Fruit fly (Drosophila melanogaster): Measurements from ENCODE around the gene CG34302.

CG34302 gene

DNA sequence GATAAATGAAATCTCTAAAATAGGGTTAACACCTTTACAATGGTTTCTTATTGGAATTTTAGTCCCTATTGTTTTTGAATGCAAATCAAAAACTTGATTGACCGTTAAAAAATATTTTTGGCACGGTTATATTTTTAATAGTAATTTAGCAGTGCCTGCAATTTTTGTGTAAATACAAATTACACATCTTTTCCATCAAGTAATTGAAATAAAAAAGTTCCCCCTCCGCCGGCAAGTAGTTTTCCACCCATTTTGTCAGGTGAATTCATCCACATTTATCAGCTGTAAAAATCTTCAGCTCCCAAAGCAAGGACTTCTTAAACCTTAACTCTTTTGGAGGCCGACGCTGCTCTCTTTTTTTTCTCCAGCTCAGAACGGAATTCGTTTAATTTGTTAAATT is at the start of gene CG34302:
TSS of gene CG34302 (minus strand) at position 101 of the 400 bp plus-strand sequence.
- TF ChIP-seq vri (GFP tag; optimal IDR thresholded peaks at IDR 0.05) (no peak), dac (GFP tag; optimal IDR thresholded peaks at IDR 0.05) (no peak), esn (GFP tag; optimal IDR thresholded peaks at IDR 0.05) (no peak), CG10669 (GFP tag; optimal IDR thresholded peaks at IDR 0.05) (no peak), fkh (GFP tag; optimal IDR thresholded peaks at IDR 0.05) (no peak), CG8632 (GFP tag; optimal IDR thresholded peaks at IDR 0.05) (no peak), CG8119 (GFP tag; IDR thresholded peaks at IDR 0.05) (no peak), topi (GFP tag; optimal IDR thresholded peaks at IDR 0.05) (no peak), CG6808 (GFP tag; optimal IDR thresholded peaks at IDR 0.05) (no peak), Sox14 (GFP tag; optimal IDR thresholded peaks at IDR 0.05) (no peak), CG3919 (GFP tag; optimal IDR thresholded peaks at IDR 0.05) (no peak), CG9139 (GFP tag; optimal IDR thresholded peaks at IDR 0.05) (no peak), Hr38 (GFP tag; optimal IDR thresholded peaks at IDR 0.05) (no peak)

DNA sequence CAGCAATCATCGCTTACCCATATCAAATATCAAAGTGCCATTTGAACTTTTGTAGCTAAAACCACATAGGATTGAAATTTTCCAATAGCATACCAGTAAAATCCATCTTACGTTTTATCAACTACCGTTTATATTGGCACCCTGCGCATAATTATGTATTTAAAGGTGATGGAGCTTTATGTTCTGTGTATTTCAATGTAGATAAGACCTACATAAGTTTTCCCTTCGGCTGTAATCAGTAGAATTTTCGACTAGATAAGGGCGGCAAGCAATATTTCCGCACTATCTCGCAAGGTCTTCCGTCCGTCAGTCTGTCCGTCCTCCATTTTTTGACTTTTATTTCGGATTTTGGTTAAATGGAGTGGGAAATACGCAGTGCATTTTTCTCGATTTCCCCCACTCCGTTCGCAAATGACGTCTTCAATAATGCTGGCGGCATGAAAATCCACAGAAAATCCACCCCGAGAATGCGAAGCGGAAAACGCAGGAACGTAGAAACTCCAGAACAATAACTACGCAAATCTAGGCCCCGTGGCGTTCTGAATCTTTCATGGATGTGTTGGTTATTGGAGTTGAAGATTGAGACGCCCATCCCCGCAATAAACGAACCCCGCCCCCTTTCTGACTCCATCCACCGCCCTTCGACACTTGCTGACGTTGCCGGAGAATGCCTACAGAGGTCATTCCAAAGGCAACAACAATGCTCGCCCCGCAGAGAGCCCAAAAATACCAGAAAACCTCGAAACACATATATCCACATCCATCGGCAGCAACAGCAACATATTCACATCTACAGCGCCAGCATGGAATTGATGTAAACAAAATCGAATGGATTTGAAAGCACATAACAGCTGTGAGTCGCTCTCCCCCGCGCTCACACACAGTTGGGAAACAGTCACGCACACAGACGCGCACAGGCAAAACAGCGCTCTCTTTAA is 49.5 kb upstream of the CG34302 start:
- no peak for TF ChIP-seq CG7368 (GFP tag; optimal IDR thresholded peaks at IDR 0.05)
- TF ChIP-seq cyc (GFP tag; optimal IDR thresholded peaks at IDR 0.05) = no peak
- no peak for TF ChIP-seq Met (GFP tag; optimal IDR thresholded peaks at IDR 0.05)
- no peak for TF ChIP-seq esn (GFP tag; optimal IDR thresholded peaks at IDR 0.05)

DNA sequence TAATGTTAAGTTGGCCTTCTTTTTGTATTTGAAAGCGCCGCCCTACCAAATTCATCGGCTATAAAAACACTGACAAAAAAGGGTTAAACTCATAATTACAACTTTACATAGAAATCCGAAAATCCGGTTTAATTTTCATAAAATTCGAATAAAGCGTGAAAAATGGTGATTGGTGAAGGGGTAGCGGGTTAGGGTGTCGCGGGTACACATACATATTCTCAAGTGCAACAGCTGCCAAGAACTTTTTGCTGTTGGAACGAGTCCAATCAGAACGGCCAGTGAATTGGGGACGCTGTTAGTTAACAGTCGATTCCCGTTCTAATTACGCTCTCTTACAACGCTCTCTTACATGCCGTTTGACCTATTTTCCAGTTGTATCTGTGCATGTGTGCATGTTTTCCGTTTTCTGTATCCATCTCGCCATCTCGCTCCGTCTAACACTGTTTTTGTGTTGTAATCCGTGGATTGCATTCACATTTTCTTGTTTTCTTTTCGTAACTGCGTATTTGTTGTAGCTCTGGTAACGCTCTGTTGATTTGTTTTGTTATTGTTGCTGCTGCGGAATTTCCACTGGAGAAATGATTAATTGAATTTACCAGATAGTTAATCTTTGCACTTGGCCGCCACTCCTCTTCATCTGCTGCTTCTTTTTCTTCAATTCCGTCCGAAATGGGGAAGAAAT is 48.7 kb upstream of the CG34302 start:
- no peak for TF ChIP-seq lz (GFP tag; optimal IDR thresholded peaks at IDR 0.05)
- no peak for TF ChIP-seq Sox15 (GFP tag; optimal IDR thresholded peaks at IDR 0.05)
- TF ChIP-seq esn (GFP tag; optimal IDR thresholded peaks at IDR 0.05) = no peak
- no peak for TF ChIP-seq CG6276 (GFP tag; optimal IDR thresholded peaks at IDR 0.05)
- TF ChIP-seq CG15336 (GFP tag; IDR thresholded peaks at IDR 0.05) = peak; percentile 22; the same call in 1 of the 2 replicates
- no peak for TF ChIP-seq fd59A (GFP tag; optimal IDR thresholded peaks at IDR 0.05)
- peak; percentile 73 for TF ChIP-seq Eip75B (GFP tag; optimal IDR thresholded peaks at IDR 0.05)
- peak; percentile 50 for TF ChIP-seq Eip78C (GFP tag)
- TF ChIP-seq CG8319 (GFP tag; optimal IDR thresholded peaks at IDR 0.05) = no peak
- TF ChIP-seq Hr4 (GFP tag; optimal IDR thresholded peaks at IDR 0.05) = no peak
- TF ChIP-seq CG10669 (GFP tag; optimal IDR thresholded peaks at IDR 0.05) = no peak
- no peak for TF ChIP-seq CG8632 (GFP tag; optimal IDR thresholded peaks at IDR 0.05)
- no peak for TF ChIP-seq CG11762 (GFP tag; optimal IDR thresholded peaks at IDR 0.05; ENCODE audit: insufficient read depth)
- no peak for TF ChIP-seq Ets96B (tag; optimal IDR thresholded peaks at IDR 0.05)
- no peak for TF ChIP-seq CG3032 (tag; optimal IDR thresholded peaks at IDR 0.05)
- TF ChIP-seq net (GFP tag; optimal IDR thresholded peaks at IDR 0.05) = peak; percentile 35
- TF ChIP-seq Smox (GFP tag; optimal IDR thresholded peaks at IDR 0.05) = peak; percentile 4
- no peak for TF ChIP-seq OdsH (GFP tag; optimal IDR thresholded peaks at IDR 0.05)
- no peak for TF ChIP-seq CG7368 (GFP tag; optimal IDR thresholded peaks at IDR 0.05)
- TF ChIP-seq Gug (GFP tag; IDR thresholded peaks at IDR 0.05) = no peak
- TF ChIP-seq CG11902 (GFP tag; optimal IDR thresholded peaks at IDR 0.05) = no peak
- no peak for TF ChIP-seq Hr38 (GFP tag; optimal IDR thresholded peaks at IDR 0.05)
- TF ChIP-seq svp (GFP tag) = peak; percentile 66
- TF ChIP-seq Sox102F (GFP tag; optimal IDR thresholded peaks at IDR 0.05) = no peak
- TF ChIP-seq Lpt (GFP tag; optimal IDR thresholded peaks at IDR 0.05) = peak; percentile 22
- no peak for TF ChIP-seq CG4318 (GFP tag; optimal IDR thresholded peaks at IDR 0.05)
- TF ChIP-seq cyc (GFP tag; optimal IDR thresholded peaks at IDR 0.05) = no peak
- TF ChIP-seq vri (GFP tag; optimal IDR thresholded peaks at IDR 0.05) = no peak
- TF ChIP-seq CG9139 (GFP tag; optimal IDR thresholded peaks at IDR 0.05) = no peak
- TF ChIP-seq fd85E (GFP tag; optimal IDR thresholded peaks at IDR 0.05) = no peak
- TF ChIP-seq CG6163 (GFP tag; IDR thresholded peaks at IDR 0.05) = peak; percentile 51; the same call in 1 of the 3 replicates
- TF ChIP-seq Ets21C (GFP tag; optimal IDR thresholded peaks at IDR 0.05) = no peak
- peak; percentile 14 for TF ChIP-seq CG32006 (GFP tag; optimal IDR thresholded peaks at IDR 0.05)
- TF ChIP-seq CG6808 (GFP tag; optimal IDR thresholded peaks at IDR 0.05) = no peak
- no peak for TF ChIP-seq pdm3 (GFP tag; optimal IDR thresholded peaks at IDR 0.05)
- TF ChIP-seq CG16779 (tag; optimal IDR thresholded peaks at IDR 0.05) = no peak
- no peak for TF ChIP-seq CG11294 (GFP tag; IDR thresholded peaks at IDR 0.05)
- TF ChIP-seq CG34406 (GFP tag; optimal IDR thresholded peaks at IDR 0.05) = no peak
